Worm (Caenorhabditis elegans) whole organism, L2 larva: Measurements from ENCODE around the gene fndc-1.

Experiments
- Y55F3AM.14 ChIP-seq: fragments of 200-800 bp; sonication (Bioruptor generic); optimal IDR thresholded peaks from 2 replicates; lab custom pipeline; 2018; ENCODE audit warnings: mild to moderate bottlenecking, missing genetic modification characterization, missing compliant biosample characterization
- ceh-82 ChIP-seq: fragments of 150-350 bp; optimal IDR thresholded peaks from 2 replicates; lab custom pipeline; 2014; ENCODE audit warnings: missing biosample characterization, missing genetic modification characterization
- lsy-2 ChIP-seq, 2 experiments: fragments of 150-350 bp in 1 of 2; sonication (generic microtip) in 1 of 2; optimal IDR thresholded peaks; 2 replicates each; lab custom pipeline; 2014 to 2017; ENCODE audit warnings: missing biosample characterization in 2 of 2, missing genetic modification characterization in 2 of 2
- mdl-1 ChIP-seq, 2 experiments: fragments of 150-350 bp in 1 of 2; sonication (generic microtip) in 1 of 2; optimal IDR thresholded peaks; 2 replicates each; lab custom pipeline; 2017; ENCODE audit warnings: missing biosample characterization in 2 of 2, missing genetic modification characterization in 2 of 2
- nhr-10 ChIP-seq: sonication (generic microtip); optimal IDR thresholded peaks from 2 replicates; lab custom pipeline; 2017; ENCODE audit warnings: missing biosample characterization, missing genetic modification characterization
- nhr-237 ChIP-seq: fragments of 150-350 bp; optimal IDR thresholded peaks from 2 replicates; lab custom pipeline; 2014; ENCODE audit warnings: missing biosample characterization, missing genetic modification characterization
- skn-1 ChIP-seq: sonication (generic microtip); optimal IDR thresholded peaks from 2 replicates; lab custom pipeline; 2017; ENCODE audit warnings: missing biosample characterization, missing genetic modification characterization
- zag-1 ChIP-seq: fragments of 150-350 bp; optimal IDR thresholded peaks from 2 replicates; lab custom pipeline; 2014; ENCODE audit warnings: missing biosample characterization, missing genetic modification characterization

DNA sequence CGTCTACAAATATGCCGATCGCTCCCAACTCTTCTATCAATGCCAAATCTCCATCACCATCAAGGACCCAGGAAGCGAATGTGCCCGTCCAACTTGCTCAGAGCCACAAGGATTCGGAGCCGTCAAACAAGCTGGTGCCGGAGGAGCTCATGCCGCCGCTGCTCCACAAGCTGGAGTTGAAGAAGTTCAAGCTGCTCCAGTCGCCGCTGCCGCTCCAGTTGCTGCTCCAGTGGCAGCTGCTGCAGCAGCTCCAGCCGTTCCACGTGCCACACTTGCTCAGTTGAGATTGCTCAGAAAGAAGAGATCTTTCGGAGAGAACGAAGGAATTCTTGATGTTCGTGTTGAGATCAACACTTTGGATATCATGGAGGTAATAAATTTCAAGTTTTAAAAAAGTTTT lies 33.7 kb upstream of the fndc-1 start:
- no peak for TF ChIP-seq mdl-1 (tag; optimal IDR thresholded peaks at IDR 0.05; lab: Kevin White, UChicago)
- no peak for TF ChIP-seq zag-1
- no peak for TF ChIP-seq ceh-82 (tag; lab: Kevin White, UChicago)
- TF ChIP-seq nhr-237 (tag; lab: Kevin White, UChicago): no peak
- TF ChIP-seq Y55F3AM.14 (GFP tag; lab: Kevin White, UChicago): no peak
- TF ChIP-seq lsy-2 (tag; optimal IDR thresholded peaks at IDR 0.05; lab: Kevin White, UChicago): no peak
- TF ChIP-seq skn-1 (tag; lab: Kevin White, UChicago): no peak
- no peak for TF ChIP-seq nhr-10 (tag; lab: Kevin White, UChicago)
